Worm (Caenorhabditis elegans): ENCODE data around the gene F53F4.18.

F53F4.18 gene

ce11 chrV:13621720-13622119, 31.8 kb downstream of the F53F4.18 start, which contains the start of gene F53F4.16:
F53F4.16 (minus strand) TSS chrV:13621820.
- TF ChIP-seq nfya-2 (GFP tag; IDR thresholded peaks at IDR 0.05) (no peak), K11D2.4 (GFP tag; IDR thresholded peaks at IDR 0.05) (no peak), lin-40 (tag; optimal IDR thresholded peaks at IDR 0.05) (no peak), sea-2 (GFP tag; IDR thresholded peaks at IDR 0.05) (no peak), F10E7.11 (tag; optimal IDR thresholded peaks at IDR 0.05) (no peak), F22D6.2 (tag; optimal IDR thresholded peaks at IDR 0.05) (no peak), ets-4 (GFP tag; optimal IDR thresholded peaks at IDR 0.05) (no peak), nfyb-1 (GFP tag; IDR thresholded peaks at IDR 0.05) (no peak), D2030.7 (GFP tag; IDR thresholded peaks at IDR 0.05) (no peak), somi-1 (GFP tag; optimal IDR thresholded peaks at IDR 0.05) (no peak), nfya-1 (tag; optimal IDR thresholded peaks at IDR 0.05; ENCODE audit: borderline replicate concordance, insufficient read depth) (no peak), lsl-1 (GFP tag; optimal IDR thresholded peaks at IDR 0.05) (no peak), Y53G8AR.9 (GFP tag; conservative IDR thresholded peaks at IDR 0.05) (no peak), fkh-3 (tag; optimal IDR thresholded peaks at IDR 0.05) (no peak), atf-7 (tag; optimal IDR thresholded peaks at IDR 0.05) (no peak), attf-6 (GFP tag; IDR thresholded peaks at IDR 0.05) (no peak)

- 0 out of 2 replicates have a peak, but pooled peaks have one; percentile 24 for TF ChIP-seq ceh-100 (GFP tag; IDR thresholded peaks at IDR 0.05)
- peak; percentile 2 for TF ChIP-seq chd-7 (tag; optimal IDR thresholded peaks at IDR 0.05)
- peak; percentile 50 for TF ChIP-seq madf-6 (GFP tag; IDR thresholded peaks at IDR 0.05)
- TF ChIP-seq lsl-1 (GFP tag; optimal IDR thresholded peaks at IDR 0.05): peak; percentile 8
- peak; percentile 18 for TF ChIP-seq tlf-1 (GFP tag; optimal IDR thresholded peaks at IDR 0.05)
- TF ChIP-seq attf-6 (GFP tag; IDR thresholded peaks at IDR 0.05): 0 out of 2 replicates have a peak, but pooled peaks have one; percentile 34
- TF ChIP-seq repo-1 (tag; optimal IDR thresholded peaks at IDR 0.05): no peak
- TF ChIP-seq hsf-1 (GFP tag; IDR thresholded peaks at IDR 0.05): peak; percentile 49; the same call in 1 of the 2 replicates
- TF ChIP-seq madf-8 (GFP tag; conservative IDR thresholded peaks at IDR 0.05): no peak
- 0 out of 2 replicates have a peak, but pooled peaks have one; percentile 73 for TF ChIP-seq madf-3 (GFP tag; IDR thresholded peaks at IDR 0.05)
These were observed 34.5 kb downstream of the F53F4.18 start, which contains the start of gene F53F4.11 for ce11 chrV:13624424-13624823. F53F4.11 (minus strand) TSS chrV:13624524.

DNA sequence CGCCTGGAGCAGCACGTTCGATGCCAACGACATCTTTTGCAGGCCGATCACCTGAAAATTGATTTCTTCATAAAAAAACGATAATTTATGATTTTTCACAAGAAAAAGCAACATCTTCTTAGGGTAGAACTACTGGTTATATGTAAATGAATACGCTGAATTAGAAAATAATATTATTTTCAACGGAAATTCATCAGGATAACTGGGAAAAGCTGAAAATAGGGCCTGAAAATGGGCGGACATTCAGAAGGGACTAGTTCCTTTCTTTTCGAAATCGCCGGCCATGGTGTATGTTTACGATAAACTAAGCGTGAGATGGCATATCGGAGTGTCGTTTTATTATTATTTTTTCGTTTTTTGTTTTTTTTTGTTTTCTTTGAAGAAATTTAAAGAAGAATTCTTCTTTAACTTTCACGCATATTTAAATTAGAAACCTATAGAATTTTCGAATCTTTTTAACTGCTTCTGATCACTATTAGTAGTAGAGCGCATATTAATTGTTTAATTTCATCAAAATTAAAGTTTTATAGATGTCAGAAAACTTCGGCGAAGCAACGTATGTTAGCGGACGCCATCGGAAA, 35.7 kb downstream of the F53F4.18 start, which contains the start of the genes nduv-2 and F53F4.12:
Gene nduv-2 (minus strand): TSS at position 51 of the 581 bp plus-strand sequence.
Gene F53F4.12 (plus strand): TSS at position 531 of the 581 bp plus-strand sequence.
- TF ChIP-seq attf-3 (GFP tag; conservative IDR thresholded peaks at IDR 0.05) (peak; percentile 88), ceh-79 (tag; optimal IDR thresholded peaks at IDR 0.05) (no peak)

DNA sequence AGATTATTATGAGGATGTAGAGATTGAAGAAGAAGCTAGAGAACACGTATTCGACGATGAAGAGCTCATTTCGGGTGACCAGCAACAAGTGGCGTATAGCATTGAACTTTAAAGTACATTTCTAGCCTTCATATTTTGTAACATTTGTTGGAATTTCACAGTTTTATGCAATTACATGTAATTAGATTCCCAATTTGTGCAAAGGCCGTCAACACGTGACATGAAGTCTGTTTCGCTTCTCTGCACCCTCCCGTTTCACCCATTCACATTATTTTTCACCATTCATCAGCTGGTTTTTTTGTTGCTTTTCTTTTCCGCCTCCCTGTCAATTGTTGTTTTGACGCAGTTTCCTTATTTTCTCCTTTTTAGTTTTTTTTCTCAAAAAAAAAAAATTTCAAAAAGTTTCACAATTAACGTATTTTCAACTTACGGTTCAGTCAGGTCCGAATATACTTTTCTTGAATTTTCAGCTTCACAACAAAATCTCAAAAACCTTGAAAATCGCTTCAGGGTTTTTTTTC, 37.2 kb downstream of the F53F4.18 start, which contains the start of gene sde-2:
Gene sde-2 (plus strand): TSS at position 471 of the 521 bp plus-strand sequence.
- TF ChIP-seq cebp-1 (GFP tag; IDR thresholded peaks at IDR 0.05) (no peak), cebp-1 (tag; optimal IDR thresholded peaks at IDR 0.05) (peak; percentile 7), nhr-27 (tag; optimal IDR thresholded peaks at IDR 0.05) (no peak)

- TF ChIP-seq ceh-40 (GFP tag; IDR thresholded peaks at IDR 0.05) (no peak), tlf-1 (GFP tag; optimal IDR thresholded peaks at IDR 0.05) (no peak), K12H6.12 (tag; optimal IDR thresholded peaks at IDR 0.05) (no peak), gei-17 (GFP tag; optimal IDR thresholded peaks at IDR 0.05) (no peak), ztf-26 (tag; optimal IDR thresholded peaks at IDR 0.05) (no peak), aptf-3 (GFP tag; IDR thresholded peaks at IDR 0.05) (no peak), zim-3 (tag; optimal IDR thresholded peaks at IDR 0.05) (no peak), nhr-179 (tag; optimal IDR thresholded peaks at IDR 0.05) (no peak), F37B4.10 (GFP tag; IDR thresholded peaks at IDR 0.05) (no peak)
These were observed 44.2 kb downstream of the F53F4.18 start, which contains the start of gene H37A05.2 for ce11 chrV:13634149-13634548. H37A05.2 (minus strand) TSS chrV:13634249.
